Fruit fly (Drosophila melanogaster) whole organism, embryonic: Measurements from ENCODE around the gene Nost.

ENCODE experiments used
- ATbp ChIP-seq: fragments of 200-800 bp; sonication (Bioruptor generic); optimal IDR thresholded peaks from 2 replicates; lab custom pipeline; 2017; ENCODE audit warnings: missing biosample characterization, mild to moderate bottlenecking, missing genetic modification characterization, missing genetic modification reagents
- Antp ChIP-seq: fragments of 200-800 bp; sonication (Bioruptor generic); optimal IDR thresholded peaks from 3 replicates; lab custom pipeline; 2016; ENCODE audit warnings: missing biosample characterization, missing genetic modification characterization
- Atf-2 ChIP-seq: fragments of 200-800 bp; sonication (Bioruptor generic); optimal IDR thresholded peaks from 2 replicates; lab custom pipeline; 2016; ENCODE audit warnings: missing biosample characterization, missing genetic modification characterization
- B-H1 ChIP-seq: fragments of 200-800 bp; sonication (Bioruptor generic); IDR thresholded peaks from 3 replicates; pipeline ENCODE4 v1.3.6; 2022; ENCODE audit warnings: missing biosample characterization, missing genetic modification characterization
- B-H2 ChIP-seq: fragments of 200-800 bp; sonication (Bioruptor generic); optimal IDR thresholded peaks from 2 replicates; lab custom pipeline; 2018; ENCODE audit warnings: missing biosample characterization, mild to moderate bottlenecking, missing genetic modification characterization
- Bgb ChIP-seq: fragments of 200-800 bp; sonication (Bioruptor generic); IDR thresholded peaks from 2 replicates; pipeline ENCODE4 v1.3.6; 2022; ENCODE audit warnings: missing biosample characterization, missing genetic modification characterization; ENCODE audit not compliant: partially characterized antibody
- CG10462 ChIP-seq: fragments of 200-800 bp; sonication (Bioruptor generic); optimal IDR thresholded peaks from 2 replicates; lab custom pipeline; 2016; ENCODE audit warnings: missing biosample characterization, missing genetic modification characterization
- CG10543 ChIP-seq: fragments of 200-800 bp; sonication (Bioruptor generic); optimal IDR thresholded peaks from 3 replicates; lab custom pipeline; 2017; ENCODE audit warnings: missing biosample characterization, mild to moderate bottlenecking, missing genetic modification characterization, moderate library complexity
- CG10979 ChIP-seq: fragments of 200-800 bp; sonication (Bioruptor generic); optimal IDR thresholded peaks from 2 replicates; lab custom pipeline; 2018; ENCODE audit warnings: missing biosample characterization, mild to moderate bottlenecking, missing genetic modification characterization, moderate library complexity
- CG11504 ChIP-seq: fragments of 200-800 bp; sonication (Bioruptor generic); optimal IDR thresholded peaks from 3 replicates; lab custom pipeline; 2019; ENCODE audit warnings: missing biosample characterization, mild to moderate bottlenecking, missing genetic modification characterization, moderate library complexity
- CG12104 ChIP-seq: fragments of 200-800 bp; sonication (Bioruptor generic); optimal IDR thresholded peaks from 3 replicates; lab custom pipeline; 2016; ENCODE audit warnings: missing biosample characterization, missing genetic modification characterization
- CG12299 ChIP-seq: fragments of 200-800 bp; sonication (Bioruptor generic); optimal IDR thresholded peaks from 2 replicates; lab custom pipeline; 2018; ENCODE audit warnings: missing biosample characterization, mild to moderate bottlenecking, missing genetic modification characterization
- CG13287 ChIP-seq: fragments of 200-800 bp; sonication (Bioruptor generic); IDR thresholded peaks from 2 replicates; pipeline ENCODE4 v1.3.6; 2022; ENCODE audit warnings: missing biosample characterization, missing genetic modification characterization; ENCODE audit not compliant: partially characterized antibody
- CG16779 ChIP-seq: fragments of 200-800 bp; sonication (Bioruptor generic); IDR thresholded peaks from 2 replicates; pipeline ENCODE4 v1.3.6; 2022; ENCODE audit warnings: missing biosample characterization, missing genetic modification characterization
- CG17568 ChIP-seq: fragments of 200-800 bp; sonication (Bioruptor generic); optimal IDR thresholded peaks from 2 replicates; lab custom pipeline; 2018; ENCODE audit warnings: missing biosample characterization, mild to moderate bottlenecking, missing genetic modification characterization, moderate library complexity
- CG17802 ChIP-seq: fragments of 200-800 bp; sonication (Bioruptor generic); optimal IDR thresholded peaks from 2 replicates; lab custom pipeline; 2018; ENCODE audit warnings: missing biosample characterization, mild to moderate bottlenecking, missing genetic modification characterization, moderate library complexity
- CG1832 ChIP-seq: fragments of 200-800 bp; sonication (Bioruptor generic); optimal IDR thresholded peaks from 2 replicates; lab custom pipeline; 2017; ENCODE audit warnings: missing biosample characterization, mild to moderate bottlenecking, missing genetic modification characterization, inconsistent platforms
- CG30431 ChIP-seq: fragments of 200-800 bp; sonication (Bioruptor generic); optimal IDR thresholded peaks from 2 replicates; lab custom pipeline; 2017; ENCODE audit warnings: missing biosample characterization, missing genetic modification characterization
- CG31224 ChIP-seq: fragments of 200-800 bp; sonication (Bioruptor generic); IDR thresholded peaks from 2 replicates; pipeline ENCODE4 v1.3.6; 2022; ENCODE audit warnings: missing biosample characterization, missing genetic modification characterization
- CG31441 ChIP-seq: fragments of 200-800 bp; sonication (Bioruptor generic); IDR thresholded peaks from 2 replicates; pipeline ENCODE4 v1.3.6; 2022; ENCODE audit warnings: missing biosample characterization, missing genetic modification characterization
- CG4707 ChIP-seq: fragments of 200-800 bp; sonication (Bioruptor generic); optimal IDR thresholded peaks from 2 replicates; lab custom pipeline; 2018; ENCODE audit warnings: missing biosample characterization, mild to moderate bottlenecking, missing genetic modification characterization, moderate library complexity
- CG4730 ChIP-seq: fragments of 200-800 bp; sonication (Bioruptor generic); IDR thresholded peaks from 2 replicates; pipeline ENCODE4 v1.3.6; 2022; ENCODE audit warnings: missing biosample characterization, missing genetic modification characterization
- CG7556 ChIP-seq: fragments of 200-800 bp; sonication (Bioruptor generic); optimal IDR thresholded peaks from 2 replicates; lab custom pipeline; 2017; ENCODE audit warnings: missing biosample characterization, mild to moderate bottlenecking, missing genetic modification characterization
- CG7963 ChIP-seq: fragments of 200-800 bp; sonication (Bioruptor generic); IDR thresholded peaks from 3 replicates; pipeline ENCODE4 v1.3.6; 2022; ENCODE audit warnings: missing biosample characterization, missing genetic modification characterization; ENCODE audit not compliant: partially characterized antibody
- CG7987 ChIP-seq: fragments of 200-800 bp; sonication (Bioruptor generic); optimal IDR thresholded peaks from 2 replicates; lab custom pipeline; 2018; ENCODE audit warnings: missing biosample characterization, mild to moderate bottlenecking, missing genetic modification characterization, moderate library complexity
- GATAe ChIP-seq: fragments of 200-800 bp; sonication (Bioruptor generic); conservative IDR thresholded peaks from 2 replicates; pipeline ENCODE4 v1.3.6; 2022; ENCODE audit warnings: missing biosample characterization, missing genetic modification characterization
- HmgD ChIP-seq: fragments of 200-800 bp; sonication (Bioruptor generic); optimal IDR thresholded peaks from 3 replicates; lab custom pipeline; 2016; ENCODE audit warnings: missing biosample characterization, missing genetic modification characterization
- Meics ChIP-seq: fragments of 200-800 bp; sonication (Bioruptor generic); optimal IDR thresholded peaks from 2 replicates; lab custom pipeline; 2017; ENCODE audit warnings: missing biosample characterization, mild to moderate bottlenecking, missing genetic modification characterization
- Spps ChIP-seq: fragments of 200-800 bp; sonication (Bioruptor generic); optimal IDR thresholded peaks from 2 replicates; lab custom pipeline; 2018; ENCODE audit warnings: missing biosample characterization, mild to moderate bottlenecking, missing genetic modification characterization
- Stat92E ChIP-seq, 3 experiments: fragments of >200 bp in 2 of 3; fragments of 200-800 bp in 1 of 3; sonication (Bioruptor generic) in 1 of 3; optimal IDR thresholded peaks; 2 replicates each; lab custom pipeline; 2017 to 2019; ENCODE audit warnings: missing biosample characterization in 3 of 3, missing genetic modification characterization in 3 of 3, mild to moderate bottlenecking in 1 of 3, moderate library complexity in 1 of 3
- ase ChIP-seq: fragments of 200-800 bp; sonication (Bioruptor generic); IDR thresholded peaks from 3 replicates; pipeline ENCODE4 v1.3.6; 2022; ENCODE audit warnings: missing biosample characterization, missing genetic modification characterization
- bab2 ChIP-seq: fragments of 200-800 bp; sonication (Bioruptor generic); optimal IDR thresholded peaks from 2 replicates; lab custom pipeline; 2016; ENCODE audit warnings: missing biosample characterization, missing genetic modification characterization
- cg ChIP-seq: fragments of 200-800 bp; sonication (Bioruptor generic); optimal IDR thresholded peaks from 3 replicates; lab custom pipeline; 2019; ENCODE audit warnings: missing biosample characterization, mild to moderate bottlenecking, missing genetic modification characterization, moderate library complexity
- chinmo ChIP-seq: fragments of 200-800 bp; sonication (Bioruptor generic); IDR thresholded peaks from 4 replicates; pipeline ENCODE4 v1.3.6; 2022; ENCODE audit warnings: missing biosample characterization, missing genetic modification characterization; ENCODE audit not compliant: partially characterized antibody
- emc ChIP-seq: fragments of 200-800 bp; sonication (Bioruptor generic); optimal IDR thresholded peaks from 2 replicates; lab custom pipeline; 2016; ENCODE audit warnings: missing biosample characterization, missing genetic modification characterization
- fd3F ChIP-seq: fragments of 200-800 bp; sonication (Bioruptor generic); optimal IDR thresholded peaks from 2 replicates; lab custom pipeline; 2018; ENCODE audit warnings: missing biosample characterization, mild to moderate bottlenecking, missing genetic modification characterization, moderate library complexity
- gfzf ChIP-seq: fragments of 200-800 bp; sonication (Bioruptor generic); optimal IDR thresholded peaks from 2 replicates; lab custom pipeline; 2016; ENCODE audit warnings: missing biosample characterization, mild to moderate bottlenecking, missing genetic modification characterization, moderate library complexity
- klu ChIP-seq: fragments of 200-800 bp; sonication (Bioruptor generic); IDR thresholded peaks from 2 replicates; pipeline ENCODE4 v1.3.6; 2022; ENCODE audit warnings: missing biosample characterization, missing genetic modification characterization
- nau ChIP-seq: fragments of 200-800 bp; sonication (Bioruptor generic); optimal IDR thresholded peaks from 3 replicates; lab custom pipeline; 2017; ENCODE audit warnings: missing biosample characterization, mild to moderate bottlenecking, missing genetic modification characterization, missing genetic modification reagents
- onecut ChIP-seq: fragments of 200-800 bp; sonication (Bioruptor generic); IDR thresholded peaks from 2 replicates; pipeline ENCODE4 v1.3.6; 2022; ENCODE audit warnings: missing biosample characterization, missing genetic modification characterization
- pnt ChIP-seq: fragments of 200-800 bp; sonication (Bioruptor generic); optimal IDR thresholded peaks from 3 replicates; lab custom pipeline; 2016; ENCODE audit warnings: missing biosample characterization, missing genetic modification characterization
- pzg ChIP-seq: fragments of 200-800 bp; sonication (Bioruptor generic); optimal IDR thresholded peaks from 3 replicates; lab custom pipeline; 2018; ENCODE audit warnings: missing biosample characterization, mild to moderate bottlenecking, missing genetic modification characterization, moderate library complexity
- ro ChIP-seq: fragments of 200-800 bp; sonication (Bioruptor generic); IDR thresholded peaks from 2 replicates; pipeline ENCODE4 v1.3.6; 2022; ENCODE audit warnings: missing biosample characterization, missing genetic modification characterization
- row ChIP-seq: fragments of 200-800 bp; sonication (Bioruptor generic); IDR thresholded peaks from 3 replicates; pipeline ENCODE4 v1.3.6; 2022; ENCODE audit warnings: missing biosample characterization, missing genetic modification characterization
- salm ChIP-seq: fragments of 200-800 bp; sonication (Bioruptor generic); optimal IDR thresholded peaks from 2 replicates; lab custom pipeline; 2018; ENCODE audit warnings: missing biosample characterization, mild to moderate bottlenecking, missing genetic modification characterization
- sna ChIP-seq: fragments of 200-800 bp; sonication (Bioruptor generic); IDR thresholded peaks from 2 replicates; pipeline ENCODE4 v1.3.6; 2022; ENCODE audit warnings: missing biosample characterization, missing genetic modification characterization; ENCODE audit not compliant: partially characterized antibody
- tgo ChIP-seq: fragments of 200-800 bp; sonication (Bioruptor generic); IDR thresholded peaks from 3 replicates; pipeline ENCODE4 v1.3.6; 2022; ENCODE audit warnings: missing biosample characterization, missing genetic modification characterization
- toy ChIP-seq: fragments of 200-800 bp; sonication (Bioruptor generic); IDR thresholded peaks from 2 replicates; pipeline ENCODE4 v1.3.6; 2022; ENCODE audit warnings: missing biosample characterization, missing genetic modification characterization
- tx ChIP-seq: fragments of 200-800 bp; sonication (Bioruptor generic); optimal IDR thresholded peaks from 2 replicates; lab custom pipeline; 2016; ENCODE audit warnings: missing biosample characterization, missing genetic modification characterization
- vnd ChIP-seq: fragments of 200-800 bp; sonication (Bioruptor generic); IDR thresholded peaks from 3 replicates; pipeline ENCODE4 v1.3.6; 2022; ENCODE audit warnings: missing biosample characterization, missing genetic modification characterization; ENCODE audit not compliant: partially characterized antibody

Gene Nost

DNA sequence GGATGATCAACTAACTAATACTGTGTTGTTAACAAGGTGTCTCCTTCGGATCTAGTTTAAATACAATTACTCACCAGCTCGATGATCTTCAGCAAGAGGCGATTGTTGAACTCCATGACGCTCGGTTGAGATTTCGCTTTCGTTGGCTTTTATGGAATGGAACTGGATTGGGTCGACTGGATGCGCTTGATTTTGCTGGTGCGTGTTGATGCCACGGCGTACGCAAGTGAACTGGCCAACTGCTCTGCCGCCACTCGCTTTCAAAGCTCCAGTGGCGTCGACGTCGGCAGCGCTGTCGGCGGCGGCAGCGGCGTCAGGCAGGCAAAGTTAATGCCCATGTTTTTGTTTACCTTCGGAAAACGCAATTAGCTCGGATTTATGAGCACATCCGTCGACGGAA lies 48.3 kb downstream of the Nost start, which contains the start of gene CG44325 (continued):
- no peak for TF ChIP-seq ATbp
- TF ChIP-seq CG4707 (GFP tag; lab: Kevin White, UChicago), result no peak
- TF ChIP-seq fd3F, result no peak
- TF ChIP-seq cg, result no peak
- no peak for TF ChIP-seq ase (GFP tag; lab: Robert Waterston, UW)
- TF ChIP-seq chinmo (GFP tag; lab: Robert Waterston, UW), result peak; percentile 57; the same call in 2 of the 4 replicates
- TF ChIP-seq pnt (GFP tag; lab: Kevin White, UChicago), result no peak
- no peak for TF ChIP-seq CG31224 (GFP tag; lab: Robert Waterston, UW)
- TF ChIP-seq CG10462 (GFP tag; lab: Kevin White, UChicago), result no peak
- TF ChIP-seq Stat92E (GFP tag; optimal IDR thresholded peaks at IDR 0.05; lab: Kevin White, UChicago), result no peak
- no peak for TF ChIP-seq CG11504 (tag; lab: Kevin White, UChicago)
- TF ChIP-seq emc, result no peak
- no peak for TF ChIP-seq nau (GFP tag; lab: Kevin White, UChicago)
- no peak for TF ChIP-seq GATAe (GFP tag; lab: Robert Waterston, UW)
- no peak for TF ChIP-seq CG7963 (GFP tag; lab: Robert Waterston, UW)
- no peak for TF ChIP-seq salm (tag; lab: Kevin White, UChicago)
- peak; percentile 46; the same call in 1 of the 2 replicates for TF ChIP-seq Bgb (GFP tag; lab: Robert Waterston, UW)
- 0 out of 2 replicates have a peak, but pooled peaks have one; percentile 40 for TF ChIP-seq CG16779 (GFP tag; lab: Robert Waterston, UW)
- no peak for TF ChIP-seq pzg (GFP tag; lab: Kevin White, UChicago)
- TF ChIP-seq Spps (tag; lab: Kevin White, UChicago), result no peak

DNA sequence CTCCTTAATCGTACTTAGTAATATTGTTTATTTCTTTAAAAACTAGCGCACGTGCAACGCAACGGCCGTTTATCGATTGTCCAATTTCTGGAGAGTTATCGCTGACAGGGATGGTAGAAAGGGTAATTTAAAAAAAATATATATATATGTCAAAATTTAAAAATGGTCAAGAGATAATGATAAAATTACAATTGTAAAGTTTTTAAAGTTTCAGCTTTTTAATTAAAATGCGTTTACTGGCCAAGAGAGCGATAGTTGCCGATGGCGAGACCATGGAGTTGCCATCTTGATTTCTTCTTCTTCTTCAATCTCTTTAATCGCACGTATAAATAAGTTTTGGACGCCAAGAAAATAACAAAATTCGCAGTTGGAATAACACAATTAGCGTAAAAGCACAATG lies 51.0 kb downstream of the Nost start, which contains the start of the genes CG7246 and HP1b:
Gene CG7246 (minus strand): TSS at position 96 of the 400 bp plus-strand sequence.
Gene HP1b (plus strand): TSS at position 102 of the 400 bp plus-strand sequence.
- TF ChIP-seq toy (GFP tag; lab: Robert Waterston, UW) (no peak), Antp (peak; percentile 51), CG17568 (GFP tag; lab: Kevin White, UChicago) (no peak), CG7987 (GFP tag; lab: Kevin White, UChicago) (peak; percentile 44), ro (GFP tag; lab: Robert Waterston, UW) (no peak), CG17802 (tag; lab: Kevin White, UChicago) (peak; percentile 41), CG10979 (tag; lab: Kevin White, UChicago) (peak; percentile 49), tgo (GFP tag; lab: Robert Waterston, UW) (peak; percentile 72), Atf-2 (GFP tag; lab: Kevin White, UChicago) (no peak), B-H2 (GFP tag; lab: Kevin White, UChicago) (peak; percentile 69), klu (GFP tag; lab: Robert Waterston, UW) (peak; percentile 56; the same call in 1 of the 2 replicates), onecut (GFP tag; lab: Robert Waterston, UW) (no peak), B-H1 (GFP tag; lab: Robert Waterston, UW) (peak; percentile 65), gfzf (GFP tag; lab: Kevin White, UChicago) (no peak), CG30431 (peak; percentile 10), HmgD (GFP tag; lab: Kevin White, UChicago) (no peak), CG13287 (GFP tag; lab: Robert Waterston, UW) (peak; percentile 83), bab2 (GFP tag; lab: Kevin White, UChicago) (peak; percentile 45), tx (no peak), CG10543 (GFP tag; lab: Kevin White, UChicago) (peak; percentile 62), CG12104 (GFP tag; lab: Kevin White, UChicago) (peak; percentile 40), CG31441 (GFP tag; lab: Robert Waterston, UW) (peak; percentile 69), CG4730 (GFP tag; lab: Robert Waterston, UW) (peak; percentile 71), Meics (GFP tag; lab: Kevin White, UChicago) (peak; percentile 65), CG7556 (GFP tag; lab: Kevin White, UChicago) (peak; percentile 44), CG1832 (GFP tag; lab: Kevin White, UChicago) (no peak), vnd (peak; percentile 68), sna (GFP tag; lab: Robert Waterston, UW) (peak; percentile 83), row (GFP tag; lab: Robert Waterston, UW) (peak; percentile 86), CG12299 (tag; lab: Kevin White, UChicago) (peak; percentile 56)
